Worm (Caenorhabditis elegans) whole organism, L1 larva: ENCODE measurements around the gene clec-73.

ENCODE experiments used
- C16A3.4 ChIP-seq: fragments of 150-350 bp; optimal IDR thresholded peaks from 2 replicates; lab custom pipeline; 2014; ENCODE audit warnings: missing biosample characterization, missing genetic modification characterization
- aha-1 ChIP-seq: fragments of 150-350 bp; optimal IDR thresholded peaks from 2 replicates; lab custom pipeline; 2014; ENCODE audit warnings: missing biosample characterization, missing genetic modification characterization
- alr-1 ChIP-seq: fragments of 200-800 bp; sonication (Bioruptor generic); optimal IDR thresholded peaks from 2 replicates; lab custom pipeline; 2018; ENCODE audit warnings: borderline replicate concordance, mild to moderate bottlenecking, missing genetic modification characterization, missing compliant biosample characterization
- aly-2 ChIP-seq: fragments of 150-350 bp; optimal IDR thresholded peaks from 2 replicates; lab custom pipeline; 2014; ENCODE audit warnings: missing biosample characterization, missing genetic modification characterization
- blmp-1 ChIP-seq: fragments of 150-350 bp; optimal IDR thresholded peaks from 2 replicates; lab custom pipeline; 2014; ENCODE audit warnings: missing biosample characterization, missing genetic modification characterization
- ceh-63 ChIP-seq: fragments of 200-800 bp; sonication (Bioruptor generic); optimal IDR thresholded peaks from 2 replicates; lab custom pipeline; 2018; ENCODE audit warnings: mild to moderate bottlenecking, missing genetic modification characterization, missing compliant biosample characterization
- ceh-8 ChIP-seq: fragments of 200-800 bp; sonication (Bioruptor generic); optimal IDR thresholded peaks from 2 replicates; lab custom pipeline; 2018; ENCODE audit warnings: mild to moderate bottlenecking, missing genetic modification characterization, moderate library complexity, missing compliant biosample characterization
- ceh-82 ChIP-seq, 3 experiments: fragments of 150-350 bp in 1 of 3; sonication (generic microtip) in 2 of 3; optimal IDR thresholded peaks; 2 replicates each; lab custom pipeline; 2014 to 2017; ENCODE audit warnings: missing biosample characterization in 3 of 3, missing genetic modification characterization in 3 of 3
- ceh-90 ChIP-seq: sonication (generic microtip); optimal IDR thresholded peaks from 2 replicates; lab custom pipeline; 2016; ENCODE audit warnings: missing genetic modification characterization, missing compliant biosample characterization
- dsc-1 ChIP-seq: sonication (generic microtip); optimal IDR thresholded peaks from 2 replicates; lab custom pipeline; 2016; ENCODE audit warnings: mild to moderate bottlenecking, missing genetic modification characterization, missing compliant biosample characterization
- egl-13 ChIP-seq: sonication (generic microtip); optimal IDR thresholded peaks from 2 replicates; lab custom pipeline; 2016; ENCODE audit warnings: missing genotype, missing genetic modification reagents, missing genetic modification characterization, missing compliant biosample characterization
- egl-27 ChIP-seq, 2 experiments: fragments of 150-350 bp in 1 of 2; sonication (generic microtip); optimal IDR thresholded peaks; 3 replicates each; lab custom pipeline; 2017 to 2018; ENCODE audit warnings: missing biosample characterization in 2 of 2, missing genetic modification characterization in 2 of 2, missing genetic modification reagents in 2 of 2
- elt-2 ChIP-seq: sonication (generic microtip); optimal IDR thresholded peaks from 2 replicates; lab custom pipeline; 2016; ENCODE audit warnings: missing genetic modification characterization, mild to moderate bottlenecking, inconsistent platforms, missing compliant biosample characterization, missing genetic modification reagents
- ets-5 ChIP-seq: fragments of 200-800 bp; sonication (Bioruptor generic); IDR thresholded peaks from 2 replicates; pipeline ENCODE4 v1.3.6; 2022; ENCODE audit warnings: missing genetic modification characterization, missing compliant biosample characterization
- fos-1 ChIP-seq: fragments of 150-350 bp; optimal IDR thresholded peaks from 2 replicates; lab custom pipeline; 2014; ENCODE audit warnings: missing biosample characterization, missing genetic modification characterization
- hpl-2 ChIP-seq: fragments of 150-350 bp; optimal IDR thresholded peaks from 2 replicates; lab custom pipeline; 2014; ENCODE audit warnings: missing biosample characterization, missing genetic modification reagents, missing genetic modification characterization
- jun-1 ChIP-seq: fragments of 150-350 bp; optimal IDR thresholded peaks from 2 replicates; lab custom pipeline; 2014; ENCODE audit warnings: missing biosample characterization, missing genetic modification reagents, missing genetic modification characterization
- lin-14 ChIP-seq: fragments of 200-800 bp; sonication (Bioruptor generic); optimal IDR thresholded peaks from 2 replicates; lab custom pipeline; 2018; ENCODE audit warnings: mild to moderate bottlenecking, missing genetic modification characterization, moderate library complexity, missing compliant biosample characterization
- mdl-1 ChIP-seq, 2 experiments: fragments of 150-350 bp; optimal IDR thresholded peaks; 2 replicates each; lab custom pipeline; 2014 to 2017; ENCODE audit warnings: missing biosample characterization in 2 of 2, missing genetic modification characterization in 2 of 2, inconsistent platforms in 1 of 2
- mef-2 ChIP-seq: fragments of 150-350 bp; optimal IDR thresholded peaks from 2 replicates; lab custom pipeline; 2014; ENCODE audit warnings: missing biosample characterization, missing genetic modification characterization
- nhr-237 ChIP-seq: fragments of 150-350 bp; optimal IDR thresholded peaks from 2 replicates; lab custom pipeline; 2014; ENCODE audit warnings: missing biosample characterization, missing genetic modification characterization
- nhr-28 ChIP-seq: fragments of 150-350 bp; optimal IDR thresholded peaks from 2 replicates; lab custom pipeline; 2014; ENCODE audit warnings: missing biosample characterization, missing genetic modification characterization
- nhr-47 ChIP-seq: sonication (generic microtip); optimal IDR thresholded peaks from 2 replicates; lab custom pipeline; 2016; ENCODE audit warnings: mild to moderate bottlenecking, missing genetic modification characterization, moderate library complexity, missing compliant biosample characterization
- nhr-71 ChIP-seq: sonication (generic microtip); optimal IDR thresholded peaks from 2 replicates; lab custom pipeline; 2016; ENCODE audit warnings: mild to moderate bottlenecking, missing genetic modification characterization, moderate library complexity, missing compliant biosample characterization
- nhr-76 ChIP-seq: sonication (generic microtip); optimal IDR thresholded peaks from 2 replicates; lab custom pipeline; 2017; ENCODE audit warnings: missing biosample characterization, missing genetic modification characterization
- nhr-84 ChIP-seq: sonication (generic microtip); optimal IDR thresholded peaks from 2 replicates; lab custom pipeline; 2017; ENCODE audit warnings: missing biosample characterization, missing genetic modification characterization
- nhr-90 ChIP-seq: sonication (generic microtip); optimal IDR thresholded peaks from 2 replicates; lab custom pipeline; 2016; ENCODE audit warnings: mild to moderate bottlenecking, missing genetic modification characterization, missing compliant biosample characterization; ENCODE audit not compliant: poor library complexity
- pax-3 ChIP-seq: fragments of 200-800 bp; sonication (Bioruptor generic); optimal IDR thresholded peaks from 2 replicates; lab custom pipeline; 2018; ENCODE audit warnings: mild to moderate bottlenecking, missing genetic modification characterization, moderate library complexity, missing compliant biosample characterization
- skn-1 ChIP-seq: fragments of 150-350 bp; optimal IDR thresholded peaks from 2 replicates; lab custom pipeline; 2014; ENCODE audit warnings: missing biosample characterization, missing genetic modification characterization
- sox-4 ChIP-seq: sonication (generic microtip); optimal IDR thresholded peaks from 2 replicates; lab custom pipeline; 2016; ENCODE audit warnings: missing genetic modification characterization, missing compliant biosample characterization
- swsn-7 ChIP-seq: sonication (generic microtip); optimal IDR thresholded peaks from 2 replicates; lab custom pipeline; 2016; ENCODE audit warnings: missing genetic modification characterization, missing compliant biosample characterization
- tbx-2 ChIP-seq: sonication (generic microtip); optimal IDR thresholded peaks from 2 replicates; lab custom pipeline; 2016; ENCODE audit warnings: missing genetic modification characterization, missing compliant biosample characterization
- unc-130 ChIP-seq: fragments of 150-350 bp; optimal IDR thresholded peaks from 2 replicates; lab custom pipeline; 2017; ENCODE audit warnings: missing biosample characterization, missing genetic modification characterization, inconsistent platforms
- unc-30 ChIP-seq: sonication (generic microtip); optimal IDR thresholded peaks from 2 replicates; lab custom pipeline; 2017; ENCODE audit warnings: missing biosample characterization, missing genetic modification characterization
- unc-98 ChIP-seq: fragments of 200-800 bp; sonication (Bioruptor generic); IDR thresholded peaks from 2 replicates; pipeline ENCODE4 v1.3.6; 2022; ENCODE audit warnings: missing genetic modification characterization, missing compliant biosample characterization
- zip-4 ChIP-seq: fragments of 200-800 bp; sonication (Bioruptor generic); optimal IDR thresholded peaks from 2 replicates; lab custom pipeline; 2018; ENCODE audit warnings: mild to moderate bottlenecking, missing genetic modification characterization, moderate library complexity, missing compliant biosample characterization

The clec-73 gene

DNA sequence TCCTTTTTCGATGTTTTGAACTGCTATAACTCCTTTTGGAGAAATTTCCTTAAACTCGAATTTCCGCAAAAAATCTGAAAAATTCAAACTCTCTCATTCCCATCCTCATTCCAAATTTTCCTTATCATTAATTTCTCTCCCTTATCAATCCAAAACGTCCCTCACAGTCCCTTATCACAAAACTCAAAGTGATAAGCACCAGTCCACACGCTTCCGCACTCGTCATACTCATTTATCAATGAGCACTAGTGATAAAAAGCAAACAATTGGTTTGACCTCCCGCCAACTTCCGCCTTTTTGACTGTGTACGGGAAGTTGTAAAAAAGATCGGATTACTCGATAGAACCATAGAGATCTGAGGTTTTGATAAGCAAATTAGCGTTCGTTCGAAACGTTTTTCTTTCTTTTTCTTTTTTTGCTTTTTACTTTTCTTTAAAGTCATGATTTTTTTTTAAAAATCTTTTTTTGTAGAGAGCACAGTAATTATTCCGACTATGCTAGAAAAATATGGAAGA, 32.7 kb upstream of the clec-73 start, which contains the start of gene clec-78 (continued):
- TF ChIP-seq elt-2 (tag; lab: Kevin White, UChicago) (peak; percentile 100), nhr-76 (no peak), mdl-1 (tag; optimal IDR thresholded peaks at IDR 0.05; lab: Kevin White, UChicago) (peak in 1 of 2 experiments; percentile 45), pax-3 (tag; lab: Kevin White, UChicago) (peak; percentile 67), aha-1 (no peak), tbx-2 (tag; lab: Kevin White, UChicago) (no peak), C16A3.4 (tag; lab: Kevin White, UChicago) (no peak), ceh-90 (no peak), nhr-71 (tag; lab: Kevin White, UChicago) (no peak), nhr-47 (tag; lab: Kevin White, UChicago) (no peak), unc-130 (tag; lab: Kevin White, UChicago) (no peak), zip-4 (GFP tag; lab: Kevin White, UChicago) (no peak), mef-2 (tag; lab: Kevin White, UChicago) (no peak), skn-1 (tag; lab: Kevin White, UChicago) (no peak), egl-27 (tag; optimal IDR thresholded peaks at IDR 0.05; lab: Kevin White, UChicago) (no peak), dsc-1 (no peak), unc-30 (no peak), blmp-1 (tag; lab: Kevin White, UChicago) (no peak), nhr-84 (tag; lab: Kevin White, UChicago) (no peak), nhr-237 (tag; lab: Kevin White, UChicago) (no peak), ets-5 (GFP tag; lab: Robert Waterston, UW) (no peak), sox-4 (no peak), nhr-90 (tag; lab: Kevin White, UChicago) (peak; percentile 3), swsn-7 (tag; lab: Kevin White, UChicago) (no peak), ceh-8 (no peak)

DNA sequence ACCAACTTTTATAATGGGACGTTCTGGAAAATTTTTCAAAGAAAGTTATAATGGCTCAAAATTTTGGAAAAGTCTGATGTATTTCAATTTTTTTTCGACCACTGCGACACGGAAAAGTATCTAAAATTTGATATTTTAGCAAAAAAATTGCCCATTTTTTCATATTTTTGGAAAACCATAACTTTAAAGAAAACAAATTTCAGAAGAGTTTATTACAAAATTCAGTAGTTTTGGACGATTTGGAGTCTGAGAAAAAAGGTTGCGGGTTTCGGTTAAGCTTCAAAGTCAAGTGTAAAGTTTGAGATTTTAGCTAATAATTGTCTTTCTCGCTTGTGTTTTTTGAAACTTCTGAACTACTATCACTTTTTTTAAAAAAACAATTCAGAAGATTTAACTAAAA, 32.1 kb upstream of the clec-73 start:
- TF ChIP-seq jun-1: no peak
- TF ChIP-seq ceh-8: no peak
- no peak for TF ChIP-seq swsn-7 (tag; lab: Kevin White, UChicago)
- TF ChIP-seq nhr-237 (tag; lab: Kevin White, UChicago): no peak
- TF ChIP-seq ceh-82 (tag; optimal IDR thresholded peaks at IDR 0.05; lab: Kevin White, UChicago): no peak
- no peak for TF ChIP-seq nhr-76
- no peak for TF ChIP-seq fos-1 (tag; lab: Kevin White, UChicago)
- TF ChIP-seq, all 84 proteins: peak for 0

DNA sequence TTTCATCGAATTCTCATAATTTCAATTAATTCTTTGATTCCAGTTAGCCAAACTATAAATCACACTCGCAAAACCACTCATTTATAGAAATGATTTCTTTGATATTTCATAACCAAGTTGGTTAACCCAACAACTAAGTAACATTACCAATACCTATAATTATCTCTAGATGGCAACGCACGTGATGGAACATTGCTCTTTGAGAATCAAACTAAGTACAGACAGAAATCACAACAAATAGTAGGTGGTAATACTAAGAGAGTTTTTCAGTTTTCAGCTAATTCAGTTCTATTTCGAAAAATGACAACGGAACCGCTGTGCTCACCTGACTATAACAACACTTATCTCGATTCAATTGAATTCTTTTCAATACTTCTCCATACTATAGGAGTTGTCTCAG, 25.6 kb upstream of the clec-73 start, which contains the start of gene srh-223:
Gene srh-223, plus strand, starts transcription at position 301 of the 400 bp plus-strand sequence.
- TF ChIP-seq egl-13 (tag; lab: Kevin White, UChicago): no peak
- TF ChIP-seq nhr-90 (tag; lab: Kevin White, UChicago): no peak
- TF ChIP-seq lin-14 (GFP tag; lab: Kevin White, UChicago): no peak
- no peak for TF ChIP-seq egl-27 (tag; optimal IDR thresholded peaks at IDR 0.05; lab: Kevin White, UChicago)
- no peak for TF ChIP-seq unc-98
- TF ChIP-seq alr-1: no peak
- TF ChIP-seq nhr-28 (tag; lab: Kevin White, UChicago): no peak
- TF ChIP-seq ceh-63: no peak
- TF ChIP-seq aly-2: no peak

DNA sequence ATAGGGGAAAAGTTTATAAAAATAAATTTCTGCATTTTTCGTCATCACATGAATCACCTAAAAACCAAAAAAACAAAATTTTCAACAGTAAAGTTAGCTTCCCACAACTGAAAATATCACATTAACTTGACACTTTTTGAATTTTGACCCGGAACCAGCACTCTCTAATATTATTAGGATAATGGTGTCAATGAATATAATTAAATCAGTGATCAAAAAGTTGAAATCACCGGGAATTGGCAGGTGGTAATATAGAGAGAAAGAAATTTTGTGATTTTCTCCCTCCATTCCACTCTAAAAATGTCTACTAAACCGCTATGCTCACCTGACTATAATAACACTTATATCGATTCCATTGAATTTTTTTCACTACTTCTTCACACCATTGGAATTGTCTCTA, 23.5 kb upstream of the clec-73 start, which contains the start of gene srh-222:
Gene srh-222, plus strand, starts transcription at position 301 of the 400 bp plus-strand sequence.
- TF ChIP-seq egl-27 (tag; optimal IDR thresholded peaks at IDR 0.05; lab: Kevin White, UChicago) (no peak), unc-98 (no peak), hpl-2 (GFP tag; lab: Kevin White, UChicago) (no peak), nhr-84 (tag; lab: Kevin White, UChicago) (no peak), dsc-1 (no peak)
